Fruit fly (Drosophila melanogaster) whole organism, prepupa: ENCODE measurements around the gene CG34056.

Source experiments
- Blimp-1 ChIP-seq: fragments of 200-800 bp; sonication (Bioruptor generic); optimal IDR thresholded peaks from 3 replicates; lab custom pipeline; 2017; ENCODE audit warnings: missing biosample characterization, missing genetic modification characterization, mild to moderate bottlenecking, moderate library complexity, missing genetic modification reagents
- CG7368 ChIP-seq: fragments of 200-800 bp; sonication (Bioruptor generic); optimal IDR thresholded peaks from 3 replicates; lab custom pipeline; 2016; ENCODE audit warnings: missing biosample characterization, missing genetic modification characterization
- Hr39 ChIP-seq: fragments of 200-800 bp; sonication (Bioruptor generic); optimal IDR thresholded peaks from 2 replicates; lab custom pipeline; 2016; ENCODE audit warnings: missing biosample characterization, missing genetic modification characterization
- Met ChIP-seq: fragments of 200-800 bp; sonication (Bioruptor generic); optimal IDR thresholded peaks from 3 replicates; lab custom pipeline; 2016; ENCODE audit warnings: missing biosample characterization, missing genetic modification characterization

DNA sequence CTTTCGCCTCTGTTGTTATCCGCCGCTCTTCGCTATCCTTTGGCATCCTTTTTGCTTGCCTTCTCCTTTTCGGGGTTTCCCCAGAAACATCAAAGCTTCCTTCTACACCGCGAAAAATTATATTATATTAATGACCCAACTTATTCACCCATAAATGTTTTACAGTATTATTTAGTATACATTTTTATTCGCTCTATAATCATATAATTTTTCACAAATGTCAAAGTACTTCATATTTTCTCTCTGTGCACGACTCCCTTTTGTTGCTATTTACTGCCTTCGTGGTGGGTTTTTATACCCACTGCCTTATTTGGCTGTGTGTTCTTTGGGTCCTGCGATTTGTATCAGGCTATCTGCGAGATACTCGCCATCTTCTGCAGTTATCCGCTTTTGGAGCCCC, 21.5 kb downstream of the CG34056 start:
- TF ChIP-seq CG7368 (GFP tag; lab: Kevin White, UChicago): no peak
- no peak for TF ChIP-seq Met (GFP tag; lab: Kevin White, UChicago)
- no peak for TF ChIP-seq Hr39 (GFP tag; lab: Kevin White, UChicago)
- TF ChIP-seq Blimp-1 (GFP tag; lab: Kevin White, UChicago): no peak
